Worm (Caenorhabditis elegans) whole organism, late embryonic: ENCODE results near the gene raga-1.

Experiments
- K02D7.2 ChIP-seq: sonication (generic microtip); optimal IDR thresholded peaks from 2 replicates; lab custom pipeline; 2017; ENCODE audit warnings: mild to moderate bottlenecking, missing genetic modification characterization, missing compliant biosample characterization
- ama-1 ChIP-seq: fragments of 150-350 bp; optimal IDR thresholded peaks from 2 replicates; lab custom pipeline; 2014
- hlh-15 ChIP-seq: sonication (generic microtip); optimal IDR thresholded peaks from 2 replicates; lab custom pipeline; 2016; ENCODE audit warnings: missing genetic modification characterization, missing compliant biosample characterization

- TF ChIP-seq K02D7.2 (tag; lab: Kevin White, UChicago) (no peak), ama-1 (lab: Kevin White, UChicago) (no peak), hlh-15 (tag; lab: Kevin White, UChicago) (no peak)
These were observed 10.9 kb upstream of the raga-1 start, which contains the start of gene C47G2.3 for ce11 chrII:11290109-11290784.
